ENCODE assay signal across 3 fruit fly cellular contexts in genomic region chr3L:3451774-3452173, dm6.
TF ChIP-seq lines count a peak whose summit lies in the region.

No protein-coding gene starts in this region.

- no peak for TF ChIP-seq CTCF in whole organism, embryonic (GFP tag; optimal IDR thresholded peaks at IDR 0.05; lab: Kevin White, UChicago)

TF ChIP-seq in whole organism, adult, 20 proteins besides CTCF, POLR2A, EP300 and RAD21:
- no peak for TF ChIP-seq CG7045 (GFP tag; optimal IDR thresholded peaks at IDR 0.05; lab: Kevin White, UChicago)
- peak; percentile 7 for TF ChIP-seq tj (GFP tag; optimal IDR thresholded peaks at IDR 0.05; lab: Kevin White, UChicago)

TF ChIP-seq in whole organism, embryonic, 481 proteins besides CTCF, POLR2A, EP300 and RAD21:
- TF ChIP-seq Gug (GFP tag; IDR thresholded peaks at IDR 0.05; lab: Robert Waterston, UW) (no peak), fd3F (GFP tag; optimal IDR thresholded peaks at IDR 0.05; lab: Kevin White, UChicago) (no peak), MBD-R2 (GFP tag; IDR thresholded peaks at IDR 0.05; lab: Robert Waterston, UW) (0 out of 2 replicates have a peak, but pooled peaks have one; percentile 19), Med (GFP tag; lab: Kevin White, UChicago) (peak; percentile 62), CG13775 (GFP tag; optimal IDR thresholded peaks at IDR 0.05; lab: Kevin White, UChicago) (no peak), Ets65A (GFP tag; lab: Kevin White, UChicago) (peak; percentile 62), Hmr (GFP tag; optimal IDR thresholded peaks at IDR 0.05; lab: Kevin White, UChicago) (no peak), klu (GFP tag; IDR thresholded peaks at IDR 0.05; lab: Robert Waterston, UW) (0 out of 2 replicates have a peak, but pooled peaks have one; percentile 10), CG12942 (GFP tag; optimal IDR thresholded peaks at IDR 0.05; lab: Kevin White, UChicago) (no peak), CG11560 (tag; IDR thresholded peaks at IDR 0.05; lab: Robert Waterston, UW) (0 out of 3 replicates have a peak, but pooled peaks have one; percentile 18), cg (GFP tag; optimal IDR thresholded peaks at IDR 0.05; lab: Kevin White, UChicago) (no peak)

TF ChIP-seq in whole organism, prepupa, 60 proteins besides CTCF, POLR2A, EP300 and RAD21:
- TF ChIP-seq eg (GFP tag; IDR thresholded peaks at IDR 0.05; lab: Robert Waterston, UW) (0 out of 3 replicates have a peak, but pooled peaks have one; percentile 21), esn (GFP tag; optimal IDR thresholded peaks at IDR 0.05; lab: Kevin White, UChicago) (no peak)
